Fruit fly (Drosophila melanogaster) whole organism, embryonic: ENCODE measurements around the gene CG10005.

ENCODE experiments used
- CG10267 ChIP-seq: fragments of 200-800 bp; sonication (Bioruptor generic); optimal IDR thresholded peaks from 2 replicates; lab custom pipeline; 2018; ENCODE audit warnings: missing biosample characterization, mild to moderate bottlenecking, missing genetic modification characterization, moderate library complexity
- CG10321 ChIP-seq: fragments of 200-800 bp; sonication (Bioruptor generic); IDR thresholded peaks from 2 replicates; pipeline ENCODE4 v1.3.6; 2022; ENCODE audit warnings: missing biosample characterization, missing genetic modification characterization
- CG10462 ChIP-seq: fragments of 200-800 bp; sonication (Bioruptor generic); optimal IDR thresholded peaks from 2 replicates; lab custom pipeline; 2016; ENCODE audit warnings: missing biosample characterization, missing genetic modification characterization
- CG10979 ChIP-seq: fragments of 200-800 bp; sonication (Bioruptor generic); optimal IDR thresholded peaks from 2 replicates; lab custom pipeline; 2018; ENCODE audit warnings: missing biosample characterization, mild to moderate bottlenecking, missing genetic modification characterization, moderate library complexity
- CG11247 ChIP-seq: fragments of 200-800 bp; sonication (Bioruptor generic); IDR thresholded peaks from 2 replicates; pipeline ENCODE4 v1.3.6; 2022; ENCODE audit warnings: missing biosample characterization, missing genetic modification characterization
- CG11504 ChIP-seq: fragments of 200-800 bp; sonication (Bioruptor generic); optimal IDR thresholded peaks from 3 replicates; lab custom pipeline; 2019; ENCODE audit warnings: missing biosample characterization, mild to moderate bottlenecking, missing genetic modification characterization, moderate library complexity
- CG12391 ChIP-seq: fragments of 200-800 bp; sonication (Bioruptor generic); optimal IDR thresholded peaks from 3 replicates; lab custom pipeline; 2018; ENCODE audit warnings: missing biosample characterization, mild to moderate bottlenecking, missing genetic modification characterization, moderate library complexity
- CG14014 ChIP-seq: fragments of 200-800 bp; sonication (Bioruptor generic); IDR thresholded peaks from 2 replicates; pipeline ENCODE4 v1.3.6; 2022; ENCODE audit warnings: missing biosample characterization, missing genetic modification characterization
- CG14667 ChIP-seq: fragments of 200-800 bp; sonication (Bioruptor generic); IDR thresholded peaks from 2 replicates; pipeline ENCODE4 v1.3.6; 2022; ENCODE audit warnings: missing biosample characterization, missing genetic modification characterization
- CG14860 ChIP-seq: fragments of 200-800 bp; sonication (Bioruptor generic); IDR thresholded peaks from 3 replicates; pipeline ENCODE4 v1.3.6; 2022; ENCODE audit warnings: missing biosample characterization, missing genetic modification characterization; ENCODE audit not compliant: partially characterized antibody
- CG1529 ChIP-seq: fragments of 200-800 bp; sonication (Bioruptor generic); optimal IDR thresholded peaks from 3 replicates; lab custom pipeline; 2018; ENCODE audit warnings: missing biosample characterization, missing genetic modification characterization
- CG15514 ChIP-seq: fragments of 200-800 bp; sonication (Bioruptor generic); optimal IDR thresholded peaks from 3 replicates; lab custom pipeline; 2017; ENCODE audit warnings: missing biosample characterization, missing genetic modification characterization, mild to moderate bottlenecking, moderate library complexity, missing genetic modification reagents
- CG17361 ChIP-seq: fragments of 200-800 bp; sonication (Bioruptor generic); IDR thresholded peaks from 3 replicates; pipeline ENCODE4 v1.3.6; 2022; ENCODE audit warnings: missing biosample characterization, missing genetic modification characterization
- CG2202 ChIP-seq: fragments of 200-800 bp; sonication (Bioruptor generic); optimal IDR thresholded peaks from 2 replicates; lab custom pipeline; 2018; ENCODE audit warnings: missing biosample characterization, mild to moderate bottlenecking, missing genetic modification characterization
- CG2678 ChIP-seq: fragments of 200-800 bp; sonication (Bioruptor generic); optimal IDR thresholded peaks from 3 replicates; lab custom pipeline; 2019; ENCODE audit warnings: missing biosample characterization, mild to moderate bottlenecking, missing genetic modification characterization, moderate library complexity
- CG30020 ChIP-seq: fragments of 200-800 bp; optimal IDR thresholded peaks from 2 replicates; lab custom pipeline; 2019; ENCODE audit warnings: missing biosample characterization, mild to moderate bottlenecking, missing genetic modification characterization, moderate library complexity
- CG33557 ChIP-seq: fragments of 200-800 bp; sonication (Bioruptor generic); optimal IDR thresholded peaks from 2 replicates; lab custom pipeline; 2019; ENCODE audit warnings: missing biosample characterization, mild to moderate bottlenecking, missing genetic modification characterization, moderate library complexity
- CG4404 ChIP-seq: fragments of 200-800 bp; sonication (Bioruptor generic); IDR thresholded peaks from 2 replicates; pipeline ENCODE4 v1.3.6; 2022; ENCODE audit warnings: missing biosample characterization, missing genetic modification characterization
- CG7357 ChIP-seq: fragments of 200-800 bp; sonication (Bioruptor generic); IDR thresholded peaks from 3 replicates; pipeline ENCODE4 v1.3.6; 2022; ENCODE audit warnings: missing biosample characterization, missing genetic modification characterization
- CG7987 ChIP-seq: fragments of 200-800 bp; sonication (Bioruptor generic); optimal IDR thresholded peaks from 2 replicates; lab custom pipeline; 2018; ENCODE audit warnings: missing biosample characterization, mild to moderate bottlenecking, missing genetic modification characterization, moderate library complexity
- Dad ChIP-seq: fragments of 200-800 bp; sonication (Bioruptor generic); optimal IDR thresholded peaks from 3 replicates; lab custom pipeline; 2016; ENCODE audit warnings: missing biosample characterization, missing genetic modification characterization
- HLH4C ChIP-seq: fragments of 200-800 bp; sonication (Bioruptor generic); IDR thresholded peaks from 3 replicates; pipeline ENCODE4 v1.3.6; 2022; ENCODE audit warnings: missing biosample characterization, missing genetic modification characterization; ENCODE audit not compliant: partially characterized antibody
- Hand ChIP-seq: fragments of 200-800 bp; sonication (Bioruptor generic); optimal IDR thresholded peaks from 2 replicates; lab custom pipeline; 2017; ENCODE audit warnings: mild to moderate bottlenecking, missing biosample characterization, missing genetic modification reagents, missing genetic modification characterization
- Lhr ChIP-seq: fragments of 200-800 bp; sonication (Bioruptor generic); optimal IDR thresholded peaks from 3 replicates; lab custom pipeline; 2017; ENCODE audit warnings: mild to moderate bottlenecking, missing biosample characterization, missing genetic modification reagents, missing genetic modification characterization
- Myb ChIP-seq: fragments of 200-800 bp; sonication (Bioruptor generic); optimal IDR thresholded peaks from 2 replicates; lab custom pipeline; 2016; ENCODE audit warnings: missing biosample characterization, missing genetic modification characterization
- Ravus ChIP-seq: fragments of 200-800 bp; sonication (Bioruptor generic); IDR thresholded peaks from 2 replicates; pipeline ENCODE4 v1.3.6; 2022; ENCODE audit warnings: missing biosample characterization, missing genetic modification characterization
- Xbp1 ChIP-seq: fragments of 200-800 bp; sonication (Bioruptor generic); optimal IDR thresholded peaks from 3 replicates; lab custom pipeline; 2016; ENCODE audit warnings: missing biosample characterization, mild to moderate bottlenecking, missing genetic modification characterization
- ase ChIP-seq: fragments of 200-800 bp; sonication (Bioruptor generic); IDR thresholded peaks from 3 replicates; pipeline ENCODE4 v1.3.6; 2022; ENCODE audit warnings: missing biosample characterization, missing genetic modification characterization
- az2 ChIP-seq: fragments of 200-800 bp; sonication (Bioruptor generic); optimal IDR thresholded peaks from 3 replicates; lab custom pipeline; 2016; ENCODE audit warnings: missing biosample characterization, missing genetic modification characterization
- br ChIP-seq: fragments of >200 bp; optimal IDR thresholded peaks from 2 replicates; lab custom pipeline; 2017
- bsh ChIP-seq, 2 experiments: fragments of 200-800 bp; sonication (Bioruptor generic); optimal IDR thresholded peaks; 2 replicates each; lab custom pipeline; 2017 to 2018; ENCODE audit warnings: mild to moderate bottlenecking in 2 of 2, missing biosample characterization in 2 of 2, missing genetic modification characterization in 2 of 2, moderate library complexity in 1 of 2
- crc ChIP-seq: fragments of 200-800 bp; sonication (Bioruptor generic); optimal IDR thresholded peaks from 2 replicates; lab custom pipeline; 2016; ENCODE audit warnings: missing biosample characterization, missing genetic modification characterization
- dan ChIP-seq: fragments of 200-800 bp; sonication (Bioruptor generic); IDR thresholded peaks from 2 replicates; pipeline ENCODE4 v1.3.6; 2022; ENCODE audit warnings: missing biosample characterization, missing genetic modification characterization
- ftz-f1 ChIP-seq: fragments of 200-800 bp; sonication (Bioruptor generic); optimal IDR thresholded peaks from 2 replicates; lab custom pipeline; 2016; ENCODE audit warnings: missing biosample characterization, missing genetic modification characterization
- gce ChIP-seq: fragments of 200-800 bp; sonication (Bioruptor generic); IDR thresholded peaks from 3 replicates; pipeline ENCODE4 v1.3.6; 2022; ENCODE audit warnings: missing biosample characterization, missing genetic modification characterization
- gsb-n ChIP-seq: fragments of 200-800 bp; sonication (Bioruptor generic); optimal IDR thresholded peaks from 3 replicates; lab custom pipeline; 2018; ENCODE audit warnings: missing biosample characterization, mild to moderate bottlenecking, missing genetic modification characterization
- hbn ChIP-seq: fragments of 200-800 bp; sonication (Bioruptor generic); IDR thresholded peaks from 2 replicates; pipeline ENCODE4 v1.3.6; 2022; ENCODE audit warnings: missing biosample characterization, missing genetic modification characterization; ENCODE audit not compliant: partially characterized antibody
- inv ChIP-seq: fragments of 200-800 bp; sonication (Bioruptor generic); IDR thresholded peaks from 2 replicates; pipeline ENCODE4 v1.3.6; 2022; ENCODE audit warnings: missing biosample characterization, missing genetic modification characterization; ENCODE audit not compliant: partially characterized antibody
- lmd ChIP-seq: fragments of 200-800 bp; sonication (Bioruptor generic); IDR thresholded peaks from 2 replicates; pipeline ENCODE4 v1.3.6; 2022; ENCODE audit warnings: missing biosample characterization, missing genetic modification characterization
- luna ChIP-seq: fragments of 200-800 bp; sonication (Bioruptor generic); optimal IDR thresholded peaks from 2 replicates; lab custom pipeline; 2016; ENCODE audit warnings: missing biosample characterization, missing genetic modification characterization
- pb ChIP-seq: fragments of 200-800 bp; sonication (Bioruptor generic); optimal IDR thresholded peaks from 3 replicates; lab custom pipeline; 2016; ENCODE audit warnings: missing biosample characterization, missing genetic modification characterization
- pros ChIP-seq: fragments of 200-800 bp; sonication (Bioruptor generic); optimal IDR thresholded peaks from 3 replicates; lab custom pipeline; 2019; ENCODE audit warnings: missing biosample characterization, mild to moderate bottlenecking, missing genetic modification characterization, moderate library complexity
- pum ChIP-seq: fragments of 200-800 bp; sonication (Bioruptor generic); optimal IDR thresholded peaks from 2 replicates; lab custom pipeline; 2016; ENCODE audit warnings: missing biosample characterization, missing genetic modification characterization
- ro ChIP-seq: fragments of 200-800 bp; sonication (Bioruptor generic); IDR thresholded peaks from 2 replicates; pipeline ENCODE4 v1.3.6; 2022; ENCODE audit warnings: missing biosample characterization, missing genetic modification characterization
- slou ChIP-seq: fragments of 200-800 bp; sonication (Bioruptor generic); optimal IDR thresholded peaks from 3 replicates; lab custom pipeline; 2016; ENCODE audit warnings: missing biosample characterization, missing genetic modification characterization
- sqz ChIP-seq: fragments of 200-800 bp; sonication (Bioruptor generic); optimal IDR thresholded peaks from 3 replicates; lab custom pipeline; 2018; ENCODE audit warnings: missing biosample characterization, mild to moderate bottlenecking, missing genetic modification characterization
- stwl ChIP-seq: fragments of 200-800 bp; sonication (Bioruptor generic); optimal IDR thresholded peaks from 3 replicates; lab custom pipeline; 2018; ENCODE audit warnings: missing biosample characterization, mild to moderate bottlenecking, missing genetic modification characterization, moderate library complexity
- tll ChIP-seq, 2 experiments: fragments of 200-800 bp in 1 of 2; fragments of >200 bp in 1 of 2; sonication (Bioruptor generic) in 1 of 2; optimal IDR thresholded peaks; 2 replicates each; lab custom pipeline; 2017 to 2019; ENCODE audit warnings: missing biosample characterization in 2 of 2, missing genetic modification characterization in 2 of 2, mild to moderate bottlenecking in 1 of 2, moderate library complexity in 1 of 2
- trh ChIP-seq: fragments of 200-800 bp; sonication (Bioruptor generic); optimal IDR thresholded peaks from 2 replicates; lab custom pipeline; 2016; ENCODE audit warnings: missing biosample characterization, missing genetic modification characterization
- zfh1 ChIP-seq: fragments of 200-800 bp; sonication (Bioruptor generic); IDR thresholded peaks from 3 replicates; pipeline ENCODE4 v1.3.6; 2022; ENCODE audit warnings: missing biosample characterization, missing genetic modification characterization

CG10005 gene

dm6 chr3R:11962739-11963214 is 14.2 kb downstream of the CG10005 start, which contains the start of the genes CG3281 and aurA (continued):
- TF ChIP-seq luna (GFP tag; lab: Kevin White, UChicago) (peak; percentile 55), trh (GFP tag; lab: Kevin White, UChicago) (peak; percentile 36), CG17361 (GFP tag; lab: Robert Waterston, UW) (peak; percentile 87), crc (GFP tag; lab: Kevin White, UChicago) (peak; percentile 68), bsh (GFP tag; optimal IDR thresholded peaks at IDR 0.05; lab: Kevin White, UChicago) (peak in 1 of 2 experiments; percentile 54), slou (GFP tag; lab: Kevin White, UChicago) (peak; percentile 76), sqz (GFP tag; lab: Kevin White, UChicago) (peak; percentile 73), CG10321 (GFP tag; lab: Robert Waterston, UW) (no peak), CG1529 (GFP tag; lab: Kevin White, UChicago) (no peak), CG30020 (peak; percentile 76), tll (GFP tag; optimal IDR thresholded peaks at IDR 0.05; lab: Kevin White, UChicago) (peak; percentile 70 to 79), CG7357 (peak; percentile 59; the same call in 1 of the 3 replicates), ase (GFP tag; lab: Robert Waterston, UW) (peak; percentile 32; the same call in 1 of the 3 replicates), pb (GFP tag; lab: Kevin White, UChicago) (peak; percentile 10), Myb (peak; percentile 89), CG14860 (GFP tag; lab: Robert Waterston, UW) (peak; percentile 96), HLH4C (peak; percentile 93), CG11247 (peak; percentile 55), CG15514 (GFP tag; lab: Kevin White, UChicago) (peak; percentile 83), br (no peak), CG33557 (GFP tag; lab: Kevin White, UChicago) (peak; percentile 62), ro (no peak), CG10462 (GFP tag; lab: Kevin White, UChicago) (peak; percentile 48), az2 (GFP tag; lab: Kevin White, UChicago) (peak; percentile 50), ftz-f1 (GFP tag; lab: Kevin White, UChicago) (no peak), hbn (GFP tag; lab: Robert Waterston, UW) (peak; percentile 97), CG2202 (peak; percentile 20), CG7987 (no peak), lmd (peak; percentile 60; the same call in 1 of the 2 replicates), CG14667 (no peak), pum (GFP tag; lab: Kevin White, UChicago) (peak; percentile 79), dan (no peak), pros (GFP tag; lab: Kevin White, UChicago) (no peak), Dad (peak; percentile 71), stwl (tag; lab: Kevin White, UChicago) (peak; percentile 92), CG4404 (peak; percentile 81), gce (GFP tag; lab: Robert Waterston, UW) (no peak), CG12391 (tag; lab: Kevin White, UChicago) (peak; percentile 86), Xbp1 (GFP tag; lab: Kevin White, UChicago) (peak; percentile 81), CG14014 (GFP tag; lab: Robert Waterston, UW) (peak; percentile 54; the same call in 1 of the 2 replicates), CG10267 (tag; lab: Kevin White, UChicago) (peak; percentile 98), Hand (GFP tag; lab: Kevin White, UChicago) (no peak), Ravus (GFP tag; lab: Robert Waterston, UW) (no peak), CG2678 (tag; lab: Kevin White, UChicago) (peak; percentile 76), inv (GFP tag; lab: Robert Waterston, UW) (peak; percentile 97), CG11504 (tag; lab: Kevin White, UChicago) (peak; percentile 71), zfh1 (GFP tag; lab: Robert Waterston, UW) (no peak), CG10979 (tag; lab: Kevin White, UChicago) (peak; percentile 57), gsb-n (tag; lab: Kevin White, UChicago) (peak; percentile 67), Lhr (peak; percentile 77)
